Worm (Caenorhabditis elegans): Measurements from ENCODE around the gene srx-86.

The srx-86 gene

DNA sequence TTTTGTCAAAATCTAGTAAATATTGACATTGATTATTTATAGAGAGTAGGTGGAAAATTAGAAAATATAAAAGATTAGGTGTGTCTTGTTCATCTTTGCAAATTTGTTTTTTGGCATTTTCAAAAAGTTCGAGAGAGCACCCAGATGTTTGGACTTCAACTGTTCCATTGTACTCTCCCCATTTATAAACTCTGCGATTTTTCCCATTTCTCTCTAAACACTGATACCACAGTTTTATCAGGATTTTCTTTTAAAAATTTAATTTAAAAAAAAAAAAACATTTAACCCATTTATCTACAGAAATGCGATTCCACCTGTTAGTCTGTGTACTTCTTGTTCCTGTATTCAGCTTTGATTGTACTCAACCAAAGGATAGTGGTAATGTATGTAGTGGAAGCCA lies 50.3 kb downstream of the srx-86 start, which contains the start of gene tag-290:
tag-290 (plus strand) TSS at position 301 of the 400 bp plus-strand sequence.
- no peak for TF ChIP-seq tra-4 (tag; optimal IDR thresholded peaks at IDR 0.05)
- no peak for TF ChIP-seq F13C5.2 (tag; optimal IDR thresholded peaks at IDR 0.05)
- no peak for TF ChIP-seq sea-1 (GFP tag; conservative IDR thresholded peaks at IDR 0.05)
- no peak for TF ChIP-seq ceh-36 (tag; optimal IDR thresholded peaks at IDR 0.05)
- TF ChIP-seq flt-1 (GFP tag; IDR thresholded peaks at IDR 0.05) = no peak
- TF ChIP-seq hnd-1 (tag; optimal IDR thresholded peaks at IDR 0.05) = no peak
- no peak for TF ChIP-seq scrt-1 (GFP tag; IDR thresholded peaks at IDR 0.05)
- no peak for TF ChIP-seq ets-7 (tag; optimal IDR thresholded peaks at IDR 0.05)
- TF ChIP-seq B0310.2 (tag; optimal IDR thresholded peaks at IDR 0.05) = no peak
- TF ChIP-seq ceh-13 (GFP tag; optimal IDR thresholded peaks at IDR 0.05) = no peak
- no peak for TF ChIP-seq ama-1 (optimal IDR thresholded peaks at IDR 0.05)
- no peak for TF ChIP-seq tbx-11 (GFP tag; IDR thresholded peaks at IDR 0.05)
- TF ChIP-seq hmg-4 (GFP tag; optimal IDR thresholded peaks at IDR 0.05) = no peak
- TF ChIP-seq aly-1 (tag; optimal IDR thresholded peaks at IDR 0.05) = no peak
- no peak for TF ChIP-seq hmbx-1 (tag; optimal IDR thresholded peaks at IDR 0.05)
- TF ChIP-seq pes-1 (GFP tag; IDR thresholded peaks at IDR 0.05) = no peak
- no peak for TF ChIP-seq tbx-37 (GFP tag; conservative IDR thresholded peaks at IDR 0.05)
